Fruit fly (Drosophila melanogaster): ENCODE measurements around the gene CG7950.

The CG7950 gene

DNA sequence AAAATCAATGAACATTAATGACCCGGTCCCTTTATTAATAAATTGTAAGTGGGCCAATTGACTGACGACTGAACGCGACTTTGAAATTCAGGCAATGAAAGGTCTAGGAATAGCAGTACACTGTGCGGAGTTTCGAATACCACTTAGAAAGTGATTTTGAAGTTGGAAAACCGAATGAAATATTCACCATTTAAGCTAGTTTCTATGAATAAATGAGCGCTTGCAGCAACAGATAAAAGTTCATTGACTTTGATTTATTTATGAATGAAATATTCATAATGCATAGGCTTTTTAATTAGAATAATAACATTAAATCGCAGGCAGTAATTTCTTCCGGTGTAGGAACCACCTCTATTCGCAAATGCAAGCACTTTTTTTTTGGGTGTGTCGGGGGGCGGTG lies 35.6 kb upstream of the CG7950 start (continued):
- peak; percentile 9; the same call in 1 of the 2 replicates for TF ChIP-seq ranshi (GFP tag; IDR thresholded peaks at IDR 0.05)
- TF ChIP-seq Hand (GFP tag; optimal IDR thresholded peaks at IDR 0.05), result no peak
- no peak for TF ChIP-seq CG8290 (GFP tag; optimal IDR thresholded peaks at IDR 0.05)
- no peak for TF ChIP-seq CG8290 (tag; optimal IDR thresholded peaks at IDR 0.05)
- TF ChIP-seq CG12391 (tag; optimal IDR thresholded peaks at IDR 0.05), result peak; percentile 30
- no peak for TF ChIP-seq CG7928 (GFP tag; optimal IDR thresholded peaks at IDR 0.05)
- no peak for TF ChIP-seq NC2β (GFP tag; optimal IDR thresholded peaks at IDR 0.05)
- TF ChIP-seq gcm (GFP tag; optimal IDR thresholded peaks at IDR 0.05), result no peak
- TF ChIP-seq Ssrp (tag; optimal IDR thresholded peaks at IDR 0.05), result peak; percentile 40
- TF ChIP-seq ara (GFP tag; IDR thresholded peaks at IDR 0.05), result peak; percentile 39; the same call in 1 of the 2 replicates

DNA sequence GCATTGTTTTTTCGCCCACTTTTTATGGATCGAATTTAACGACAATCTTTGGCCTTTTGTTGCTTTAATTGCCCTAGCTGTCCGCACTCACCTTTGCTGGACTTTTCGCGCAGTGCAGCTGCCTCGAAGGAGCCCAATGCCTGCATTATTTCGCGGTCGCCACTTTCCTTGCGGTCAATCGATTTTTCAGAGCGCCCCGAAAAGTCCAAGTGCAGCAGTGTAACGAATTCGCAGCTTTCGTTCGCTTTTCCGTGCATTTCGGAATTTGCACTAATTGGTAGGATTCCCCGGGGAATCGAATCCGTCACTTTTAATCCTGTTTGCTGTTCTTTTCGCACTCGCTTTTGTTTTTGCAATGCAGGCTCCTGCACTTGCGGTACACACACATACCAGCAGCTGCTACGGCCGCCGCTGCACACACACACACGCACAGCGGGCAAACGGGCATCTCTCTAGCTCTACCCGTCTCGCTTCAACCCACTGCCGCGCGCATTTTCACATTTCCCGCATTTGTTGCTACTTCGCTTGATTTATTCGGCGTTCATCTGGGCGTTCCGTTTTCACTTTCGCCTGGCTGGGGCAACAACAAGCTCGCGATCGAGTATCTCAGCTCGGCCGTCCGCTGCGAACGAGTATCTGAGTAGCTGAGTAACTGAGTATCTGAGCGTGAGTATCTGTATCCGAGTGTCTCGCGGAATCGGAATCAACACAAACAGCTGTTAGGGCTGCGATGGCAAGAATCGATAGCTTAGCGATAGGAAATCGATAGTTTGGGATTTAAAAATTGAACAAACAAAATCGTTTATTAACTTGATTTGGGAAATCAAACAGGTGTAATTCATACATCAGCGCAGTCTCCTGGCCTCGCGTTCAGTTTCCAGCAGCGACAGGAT lies 34.9 kb upstream of the CG7950 start, which contains the start of gene Mgat2:
TSS of gene Mgat2 (minus strand) at position 663 of the 893 bp plus-strand sequence.
- TF ChIP-seq eve (GFP tag; optimal IDR thresholded peaks at IDR 0.05) (no peak), da (GFP tag; optimal IDR thresholded peaks at IDR 0.05) (peak; percentile 23), ATbp (GFP tag; optimal IDR thresholded peaks at IDR 0.05) (peak; percentile 1), chif (GFP tag; optimal IDR thresholded peaks at IDR 0.05) (peak in 1 of 2 experiments; percentile 7), Deaf1 (tag; optimal IDR thresholded peaks at IDR 0.05) (peak; percentile 81), B-H2 (GFP tag; optimal IDR thresholded peaks at IDR 0.05) (peak; percentile 41), HLH54F (GFP tag; optimal IDR thresholded peaks at IDR 0.05) (no peak), fd3F (GFP tag; optimal IDR thresholded peaks at IDR 0.05) (no peak), stwl (tag; optimal IDR thresholded peaks at IDR 0.05) (peak; percentile 39), oc (tag; optimal IDR thresholded peaks at IDR 0.05) (peak; percentile 57), tll (GFP tag; optimal IDR thresholded peaks at IDR 0.05) (peak in 1 of 2 experiments; percentile 45), ham (GFP tag; IDR thresholded peaks at IDR 0.05) (no peak), Rx (GFP tag; IDR thresholded peaks at IDR 0.05) (0 out of 2 replicates have a peak, but pooled peaks have one; percentile 20), pho (GFP tag; optimal IDR thresholded peaks at IDR 0.05) (no peak), CG6272 (GFP tag; IDR thresholded peaks at IDR 0.05) (no peak), Asciz (GFP tag; optimal IDR thresholded peaks at IDR 0.05) (no peak), Myb (GFP tag; optimal IDR thresholded peaks at IDR 0.05) (no peak), sna (GFP tag; IDR thresholded peaks at IDR 0.05; ENCODE audit: partially characterized antibody) (peak; percentile 91), CG14965 (GFP tag; optimal IDR thresholded peaks at IDR 0.05; ENCODE audit: borderline replicate concordance) (peak; percentile 15), CG14710 (tag; optimal IDR thresholded peaks at IDR 0.05) (peak; percentile 19), CG31365 (tag; optimal IDR thresholded peaks at IDR 0.05) (peak; percentile 42), CG7963 (GFP tag; IDR thresholded peaks at IDR 0.05; ENCODE audit: partially characterized antibody) (peak; percentile 82), pum (GFP tag; optimal IDR thresholded peaks at IDR 0.05) (no peak), Taf1 (GFP tag; IDR thresholded peaks at IDR 0.05) (no peak), pan (optimal IDR thresholded peaks at IDR 0.05) (no peak), pan (GFP tag; optimal IDR thresholded peaks at IDR 0.05 in 1 of 2, IDR thresholded peaks at IDR 0.05 in 1 of 2) (no peak), sisA (GFP tag; IDR thresholded peaks at IDR 0.05) (no peak), CG12299 (tag; optimal IDR thresholded peaks at IDR 0.05) (no peak), CG17186 (GFP tag; optimal IDR thresholded peaks at IDR 0.05) (peak; percentile 24), CG13894 (tag; optimal IDR thresholded peaks at IDR 0.05) (peak; percentile 48), otp (GFP tag; IDR thresholded peaks at IDR 0.05) (no peak), lilli (GFP tag; optimal IDR thresholded peaks at IDR 0.05) (no peak), cg (GFP tag; optimal IDR thresholded peaks at IDR 0.05) (peak; percentile 96), onecut (GFP tag; IDR thresholded peaks at IDR 0.05) (peak; percentile 94), CG6813 (GFP tag; optimal IDR thresholded peaks at IDR 0.05) (peak; percentile 55), tin (GFP tag; optimal IDR thresholded peaks at IDR 0.05) (no peak), CG11696 (GFP tag; IDR thresholded peaks at IDR 0.05) (0 out of 2 replicates have a peak, but pooled peaks have one; percentile 7), CG9727 (GFP tag; optimal IDR thresholded peaks at IDR 0.05) (peak; percentile 38)
